Fruit fly (Drosophila melanogaster) whole organism, embryonic: ENCODE data around the gene ZnT77C.
"Not testable (repeated sequence)": the region's sequence is repeated elsewhere in the genome, so short reads cannot be mapped to it uniquely, and the experiment has no call there.

Source experiments
- ci ChIP-seq: fragments of 200-800 bp; sonication (Bioruptor generic); IDR thresholded peaks from 3 replicates; pipeline ENCODE4 v1.3.6; 2022; ENCODE audit warnings: missing biosample characterization, missing genetic modification characterization
- psq ChIP-seq: fragments of 200-800 bp; sonication (Bioruptor generic); optimal IDR thresholded peaks from 2 replicates; lab custom pipeline; 2017; ENCODE audit warnings: missing biosample characterization, missing genetic modification characterization

DNA sequence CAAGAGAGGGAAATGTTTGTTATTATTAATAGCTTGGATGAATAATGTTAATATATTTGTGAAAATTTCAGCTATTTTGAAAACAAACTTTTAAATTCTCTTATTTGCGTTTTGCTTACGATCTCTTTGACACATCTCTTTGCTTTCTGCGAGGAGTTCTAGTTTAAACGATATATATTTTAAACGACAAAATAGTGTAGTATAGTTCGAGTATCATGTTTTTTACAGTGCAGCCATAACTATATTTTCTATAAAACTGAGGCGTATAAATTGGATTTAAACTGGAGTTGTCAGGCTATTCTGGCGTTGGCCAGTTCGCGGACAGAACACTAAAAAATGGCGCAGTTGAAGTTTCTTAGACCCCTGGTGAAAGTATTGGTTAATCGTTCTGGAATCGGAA, 4.8 kb upstream of the ZnT77C start, which contains the start of gene CG18281:
- not testable (repeated sequence) for TF ChIP-seq psq (GFP tag; lab: Kevin White, UChicago); ci (GFP tag; lab: Robert Waterston, UW)
